Fruit fly (Drosophila melanogaster): ENCODE data around the gene CG5498.

dm6 chr3L:20353149-20353548 is 30.8 kb downstream of the CG5498 start, which contains the start of gene CG5618:
- TF ChIP-seq OdsH (GFP tag; optimal IDR thresholded peaks at IDR 0.05) (no peak), brk (GFP tag; optimal IDR thresholded peaks at IDR 0.05) (no peak), CG32264 (GFP tag; optimal IDR thresholded peaks at IDR 0.05) (no peak), lola (GFP tag; optimal IDR thresholded peaks at IDR 0.05) (no peak), Hnf4 (GFP tag; optimal IDR thresholded peaks at IDR 0.05) (no peak), dsf (GFP tag; optimal IDR thresholded peaks at IDR 0.05; ENCODE audit: borderline replicate concordance) (no peak), Myc (optimal IDR thresholded peaks at IDR 0.05) (no peak), dl (GFP tag; optimal IDR thresholded peaks at IDR 0.05; ENCODE audit: insufficient read depth in 1 of 2, partially characterized antibody in 2 of 2) (no peak), br (GFP tag; optimal IDR thresholded peaks at IDR 0.05) (no peak)

All from whole organism, wandering third instar larva.